Fruit fly (Drosophila melanogaster) whole organism, embryonic: ENCODE measurements around the gene CG7789.

Source experiments
- Abd-B ChIP-seq: fragments of 200-800 bp; sonication (Bioruptor generic); optimal IDR thresholded peaks from 2 replicates; lab custom pipeline; 2018; ENCODE audit warnings: missing biosample characterization, mild to moderate bottlenecking, missing genetic modification characterization, moderate library complexity
- CG12155 ChIP-seq: fragments of 200-800 bp; sonication (Bioruptor generic); optimal IDR thresholded peaks from 3 replicates; lab custom pipeline; 2016; ENCODE audit warnings: missing biosample characterization, missing genetic modification characterization
- CG13624 ChIP-seq: fragments of 200-800 bp; sonication (Bioruptor generic); optimal IDR thresholded peaks from 2 replicates; lab custom pipeline; 2016; ENCODE audit warnings: missing biosample characterization, missing genetic modification characterization
- CG4328 ChIP-seq: fragments of 200-800 bp; sonication (Bioruptor generic); optimal IDR thresholded peaks from 3 replicates; lab custom pipeline; 2017; ENCODE audit warnings: missing biosample characterization, missing genetic modification reagents, missing genetic modification characterization
- CG6765 ChIP-seq: fragments of 200-800 bp; sonication (Bioruptor generic); optimal IDR thresholded peaks from 3 replicates; lab custom pipeline; 2017; ENCODE audit warnings: missing biosample characterization, mild to moderate bottlenecking, missing genetic modification characterization
- CG7357 ChIP-seq: fragments of 200-800 bp; sonication (Bioruptor generic); IDR thresholded peaks from 3 replicates; pipeline ENCODE4 v1.3.6; 2022; ENCODE audit warnings: missing biosample characterization, missing genetic modification characterization
- Elba2 ChIP-seq: fragments of 200-800 bp; sonication (Bioruptor generic); optimal IDR thresholded peaks from 3 replicates; lab custom pipeline; 2016; ENCODE audit warnings: missing biosample characterization, missing genetic modification characterization
- bab2 ChIP-seq: fragments of 200-800 bp; sonication (Bioruptor generic); optimal IDR thresholded peaks from 2 replicates; lab custom pipeline; 2016; ENCODE audit warnings: missing biosample characterization, missing genetic modification characterization
- bsh ChIP-seq, 2 experiments: fragments of 200-800 bp; sonication (Bioruptor generic); optimal IDR thresholded peaks; 2 replicates each; lab custom pipeline; 2017 to 2018; ENCODE audit warnings: mild to moderate bottlenecking in 2 of 2, missing biosample characterization in 2 of 2, missing genetic modification characterization in 2 of 2, moderate library complexity in 1 of 2
- gt ChIP-seq: fragments of 200-800 bp; sonication (Bioruptor generic); IDR thresholded peaks from 2 replicates; pipeline ENCODE4 v1.3.6; 2022; ENCODE audit warnings: missing biosample characterization, missing genetic modification characterization
- psq ChIP-seq: fragments of 200-800 bp; sonication (Bioruptor generic); optimal IDR thresholded peaks from 2 replicates; lab custom pipeline; 2017; ENCODE audit warnings: missing biosample characterization, missing genetic modification characterization
- ranshi ChIP-seq: fragments of 200-800 bp; sonication (Bioruptor generic); IDR thresholded peaks from 2 replicates; pipeline ENCODE4 v1.3.6; 2022; ENCODE audit warnings: missing biosample characterization, missing genetic modification characterization
- ssp ChIP-seq: fragments of 200-800 bp; sonication (Bioruptor generic); IDR thresholded peaks from 2 replicates; pipeline ENCODE4 v1.3.6; 2022; ENCODE audit warnings: missing biosample characterization, missing genetic modification characterization

dm6 chr3R:29777213-29777612, 25.8 kb upstream of the CG7789 start:
- TF ChIP-seq Abd-B (no peak), bsh (GFP tag; optimal IDR thresholded peaks at IDR 0.05; lab: Kevin White, UChicago) (no peak), CG7357 (GFP tag; lab: Robert Waterston, UW) (no peak), CG12155 (no peak), CG4328 (GFP tag; lab: Kevin White, UChicago) (no peak), CG13624 (GFP tag; lab: Kevin White, UChicago) (no peak), ranshi (GFP tag; lab: Robert Waterston, UW) (no peak), gt (no peak), CG6765 (no peak), Elba2 (GFP tag; lab: Kevin White, UChicago) (no peak), psq (GFP tag; lab: Kevin White, UChicago) (no peak), ssp (GFP tag; lab: Robert Waterston, UW) (no peak), bab2 (no peak)
